Worm (Caenorhabditis elegans) whole organism, L1 larva: ENCODE measurements around the gene R107.9.
A peak's percentile ranks its signal among the peaks of the same experiment; 100 is the strongest.

ENCODE experiments used
- C04F5.9 ChIP-seq: sonication (generic microtip); optimal IDR thresholded peaks from 2 replicates; lab custom pipeline; 2016; ENCODE audit warnings: missing genetic modification characterization, missing compliant biosample characterization
- C16A3.4 ChIP-seq: fragments of 150-350 bp; optimal IDR thresholded peaks from 2 replicates; lab custom pipeline; 2014; ENCODE audit warnings: missing biosample characterization, missing genetic modification characterization
- C34B4.2 ChIP-seq: sonication (generic microtip); optimal IDR thresholded peaks from 2 replicates; lab custom pipeline; 2017; ENCODE audit warnings: mild to moderate bottlenecking, missing genetic modification characterization, missing compliant biosample characterization
- F16B12.6 ChIP-seq: fragments of 150-350 bp; optimal IDR thresholded peaks from 2 replicates; lab custom pipeline; 2014; ENCODE audit warnings: missing biosample characterization, missing genetic modification characterization
- Y116A8C.19 ChIP-seq: sonication (generic microtip); optimal IDR thresholded peaks from 2 replicates; lab custom pipeline; 2016; ENCODE audit warnings: missing compliant biosample characterization, missing genetic modification characterization, borderline replicate concordance
- aha-1 ChIP-seq: fragments of 150-350 bp; optimal IDR thresholded peaks from 2 replicates; lab custom pipeline; 2014; ENCODE audit warnings: missing biosample characterization, missing genetic modification characterization
- ama-1 ChIP-seq: fragments of 150-350 bp; optimal IDR thresholded peaks from 2 replicates; lab custom pipeline; 2014
- ceh-63 ChIP-seq: fragments of 200-800 bp; sonication (Bioruptor generic); optimal IDR thresholded peaks from 2 replicates; lab custom pipeline; 2018; ENCODE audit warnings: mild to moderate bottlenecking, missing genetic modification characterization, missing compliant biosample characterization
- ceh-8 ChIP-seq: fragments of 200-800 bp; sonication (Bioruptor generic); optimal IDR thresholded peaks from 2 replicates; lab custom pipeline; 2018; ENCODE audit warnings: mild to moderate bottlenecking, missing genetic modification characterization, moderate library complexity, missing compliant biosample characterization
- ceh-82 ChIP-seq, 3 experiments: fragments of 150-350 bp in 1 of 3; sonication (generic microtip) in 2 of 3; optimal IDR thresholded peaks; 2 replicates each; lab custom pipeline; 2014 to 2017; ENCODE audit warnings: missing biosample characterization in 3 of 3, missing genetic modification characterization in 3 of 3
- ceh-88 ChIP-seq: fragments of 200-800 bp; sonication (Bioruptor generic); IDR thresholded peaks from 2 replicates; pipeline ENCODE4 v1.3.6; 2022; ENCODE audit warnings: missing genetic modification characterization, missing compliant biosample characterization
- ceh-90 ChIP-seq: sonication (generic microtip); optimal IDR thresholded peaks from 2 replicates; lab custom pipeline; 2016; ENCODE audit warnings: missing genetic modification characterization, missing compliant biosample characterization
- efl-1 ChIP-seq, 4 experiments: fragments of 150-350 bp; optimal IDR thresholded peaks in 3 of 4; peaks in 1 of 4; 1 replicate in 1 of 4; 2 replicates in 3 of 4; lab custom pipeline; 2014; ENCODE audit warnings: missing biosample characterization in 2 of 4, missing genetic modification characterization in 2 of 4, missing genetic modification reagents in 2 of 4
- egl-13 ChIP-seq: sonication (generic microtip); optimal IDR thresholded peaks from 2 replicates; lab custom pipeline; 2016; ENCODE audit warnings: missing genotype, missing genetic modification reagents, missing genetic modification characterization, missing compliant biosample characterization
- egl-27 ChIP-seq, 2 experiments: fragments of 150-350 bp in 1 of 2; sonication (generic microtip); optimal IDR thresholded peaks; 3 replicates each; lab custom pipeline; 2017 to 2018; ENCODE audit warnings: missing biosample characterization in 2 of 2, missing genetic modification characterization in 2 of 2, missing genetic modification reagents in 2 of 2
- elt-2 ChIP-seq: sonication (generic microtip); optimal IDR thresholded peaks from 2 replicates; lab custom pipeline; 2016; ENCODE audit warnings: missing genetic modification characterization, mild to moderate bottlenecking, inconsistent platforms, missing compliant biosample characterization, missing genetic modification reagents
- elt-3 ChIP-seq, 6 experiments: fragments of 150-350 bp in 1 of 6; sonication (generic microtip); optimal IDR thresholded peaks; 2 replicates each; lab custom pipeline; 2017 to 2018; ENCODE audit warnings: missing biosample characterization in 6 of 6, missing genetic modification characterization in 6 of 6, inconsistent platforms in 1 of 6
- fkh-4 ChIP-seq: sonication (generic microtip); optimal IDR thresholded peaks from 2 replicates; lab custom pipeline; 2016; ENCODE audit warnings: missing compliant biosample characterization, missing genetic modification characterization, borderline replicate concordance
- fkh-8 ChIP-seq: sonication (generic microtip); optimal IDR thresholded peaks from 2 replicates; lab custom pipeline; 2016; ENCODE audit warnings: mild to moderate bottlenecking, missing genetic modification characterization, missing compliant biosample characterization
- fos-1 ChIP-seq: fragments of 150-350 bp; optimal IDR thresholded peaks from 2 replicates; lab custom pipeline; 2014; ENCODE audit warnings: missing biosample characterization, missing genetic modification characterization
- grh-1 ChIP-seq: fragments of 200-800 bp; sonication (Bioruptor generic); IDR thresholded peaks from 2 replicates; pipeline ENCODE4 v1.3.6; 2022; ENCODE audit warnings: missing genetic modification reagents, missing genetic modification characterization, missing compliant biosample characterization
- hlh-17 ChIP-seq: fragments of 200-800 bp; sonication (Bioruptor generic); optimal IDR thresholded peaks from 2 replicates; lab custom pipeline; 2018; ENCODE audit warnings: missing genetic modification characterization, mild to moderate bottlenecking, missing compliant biosample characterization, moderate library complexity, borderline replicate concordance
- hpl-2 ChIP-seq: fragments of 150-350 bp; optimal IDR thresholded peaks from 2 replicates; lab custom pipeline; 2014; ENCODE audit warnings: missing biosample characterization, missing genetic modification reagents, missing genetic modification characterization
- lin-13 ChIP-seq: fragments of 150-350 bp; optimal IDR thresholded peaks from 2 replicates; lab custom pipeline; 2014; ENCODE audit warnings: missing biosample characterization, missing genetic modification reagents, missing genetic modification characterization
- lin-14 ChIP-seq: fragments of 200-800 bp; sonication (Bioruptor generic); optimal IDR thresholded peaks from 2 replicates; lab custom pipeline; 2018; ENCODE audit warnings: mild to moderate bottlenecking, missing genetic modification characterization, moderate library complexity, missing compliant biosample characterization
- lin-35 ChIP-seq, 2 experiments: fragments of 150-350 bp; optimal IDR thresholded peaks; 2 replicates each; lab custom pipeline; 2014; ENCODE audit warnings: missing biosample characterization in 2 of 2, missing genetic modification characterization in 2 of 2, missing genetic modification reagents in 2 of 2
- lir-3 ChIP-seq: sonication (generic microtip); optimal IDR thresholded peaks from 2 replicates; lab custom pipeline; 2016; ENCODE audit warnings: mild to moderate bottlenecking, missing genetic modification characterization, moderate library complexity, missing compliant biosample characterization; ENCODE audit not compliant: poor library complexity
- lsy-2 ChIP-seq, 2 experiments: fragments of 150-350 bp; optimal IDR thresholded peaks; 2 replicates each; lab custom pipeline; 2014; ENCODE audit warnings: missing biosample characterization in 2 of 2, missing genetic modification characterization in 2 of 2
- mab-9 ChIP-seq: fragments of 200-800 bp; sonication (Bioruptor generic); IDR thresholded peaks from 2 replicates; pipeline ENCODE4 v1.3.6; 2022; ENCODE audit warnings: missing genetic modification reagents, missing genetic modification characterization, missing compliant biosample characterization
- mep-1 ChIP-seq: fragments of 150-350 bp; optimal IDR thresholded peaks from 2 replicates; lab custom pipeline; 2014; ENCODE audit warnings: missing biosample characterization, missing genetic modification characterization
- nhr-11 ChIP-seq: fragments of 150-350 bp; optimal IDR thresholded peaks from 2 replicates; lab custom pipeline; 2014; ENCODE audit warnings: missing biosample characterization, missing genetic modification characterization
- nhr-12 ChIP-seq: sonication (generic microtip); optimal IDR thresholded peaks from 2 replicates; lab custom pipeline; 2017; ENCODE audit warnings: missing biosample characterization, missing genetic modification characterization
- nhr-19 ChIP-seq: fragments of 200-800 bp; sonication (Bioruptor generic); conservative IDR thresholded peaks from 2 replicates; pipeline ENCODE4 v1.3.6; 2022; ENCODE audit warnings: missing genetic modification characterization, missing compliant biosample characterization
- nhr-20 ChIP-seq: sonication (generic microtip); optimal IDR thresholded peaks from 2 replicates; lab custom pipeline; 2016; ENCODE audit warnings: mild to moderate bottlenecking, missing genetic modification characterization, missing compliant biosample characterization
- nhr-28 ChIP-seq: fragments of 150-350 bp; optimal IDR thresholded peaks from 2 replicates; lab custom pipeline; 2014; ENCODE audit warnings: missing biosample characterization, missing genetic modification characterization
- nhr-47 ChIP-seq: sonication (generic microtip); optimal IDR thresholded peaks from 2 replicates; lab custom pipeline; 2016; ENCODE audit warnings: mild to moderate bottlenecking, missing genetic modification characterization, moderate library complexity, missing compliant biosample characterization
- nhr-71 ChIP-seq: sonication (generic microtip); optimal IDR thresholded peaks from 2 replicates; lab custom pipeline; 2016; ENCODE audit warnings: mild to moderate bottlenecking, missing genetic modification characterization, moderate library complexity, missing compliant biosample characterization
- nhr-76 ChIP-seq: sonication (generic microtip); optimal IDR thresholded peaks from 2 replicates; lab custom pipeline; 2017; ENCODE audit warnings: missing biosample characterization, missing genetic modification characterization
- nhr-84 ChIP-seq: sonication (generic microtip); optimal IDR thresholded peaks from 2 replicates; lab custom pipeline; 2017; ENCODE audit warnings: missing biosample characterization, missing genetic modification characterization
- pqm-1 ChIP-seq: sonication (generic microtip); optimal IDR thresholded peaks from 3 replicates; lab custom pipeline; 2017; ENCODE audit warnings: missing biosample characterization, missing genetic modification characterization
- snu-23 ChIP-seq: sonication (generic microtip); optimal IDR thresholded peaks from 2 replicates; lab custom pipeline; 2016; ENCODE audit warnings: missing genetic modification characterization, missing compliant biosample characterization
- sup-37 ChIP-seq: fragments of 200-800 bp; sonication (Bioruptor generic); optimal IDR thresholded peaks from 2 replicates; lab custom pipeline; 2018; ENCODE audit warnings: mild to moderate bottlenecking, missing genetic modification characterization, missing compliant biosample characterization
- tlp-1 ChIP-seq: fragments of 150-350 bp; optimal IDR thresholded peaks from 2 replicates; lab custom pipeline; 2014; ENCODE audit warnings: missing biosample characterization, missing genetic modification characterization
- unc-130 ChIP-seq: fragments of 150-350 bp; optimal IDR thresholded peaks from 2 replicates; lab custom pipeline; 2017; ENCODE audit warnings: missing biosample characterization, missing genetic modification characterization, inconsistent platforms
- unc-30 ChIP-seq: sonication (generic microtip); optimal IDR thresholded peaks from 2 replicates; lab custom pipeline; 2017; ENCODE audit warnings: missing biosample characterization, missing genetic modification characterization
- zip-4 ChIP-seq: fragments of 200-800 bp; sonication (Bioruptor generic); optimal IDR thresholded peaks from 2 replicates; lab custom pipeline; 2018; ENCODE audit warnings: mild to moderate bottlenecking, missing genetic modification characterization, moderate library complexity, missing compliant biosample characterization
- ztf-4 ChIP-seq: fragments of 150-350 bp; optimal IDR thresholded peaks from 2 replicates; lab custom pipeline; 2014; ENCODE audit warnings: missing biosample characterization, missing genetic modification characterization

Gene R107.9

DNA sequence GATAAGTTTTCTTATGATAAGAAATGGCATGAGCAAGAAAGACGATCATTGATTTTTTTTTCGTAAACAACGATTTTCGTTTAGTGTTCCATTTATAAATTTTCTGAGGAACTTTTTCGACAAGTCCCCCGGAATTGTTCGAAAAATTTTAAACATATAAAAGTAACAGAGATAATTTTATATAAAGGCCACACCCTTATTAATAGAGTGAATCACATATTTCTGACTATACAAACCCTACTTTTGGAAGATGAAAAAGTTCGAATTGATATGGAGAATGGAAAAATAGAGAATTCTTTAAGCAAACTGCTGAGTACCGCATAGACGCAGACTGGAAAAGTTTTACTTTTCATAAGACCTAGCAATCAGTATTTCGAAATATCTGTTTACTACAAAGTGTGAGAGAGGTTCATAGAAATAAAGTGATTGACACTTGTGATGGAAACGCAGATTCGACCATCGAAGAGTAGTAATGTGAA lies 13.4 kb downstream of the R107.9 start (continued):
- TF ChIP-seq fkh-8 (tag; lab: Kevin White, UChicago) (peak; percentile 75), mab-9 (GFP tag; lab: Robert Waterston, UW) (peak; percentile 80), egl-13 (no peak), elt-2 (peak; percentile 62), elt-3 (tag; optimal IDR thresholded peaks at IDR 0.05; lab: Kevin White, UChicago) (peak in 3 of 6 experiments; percentile 85 to 86 (median 86)), nhr-11 (no peak), snu-23 (peak; percentile 89), mep-1 (peak; percentile 98), unc-30 (tag; lab: Kevin White, UChicago) (no peak), Y116A8C.19 (tag; lab: Kevin White, UChicago) (no peak), lir-3 (tag; lab: Kevin White, UChicago) (peak; percentile 35), hlh-17 (GFP tag; lab: Kevin White, UChicago) (no peak), fos-1 (tag; lab: Kevin White, UChicago) (no peak), lsy-2 (tag; optimal IDR thresholded peaks at IDR 0.05; lab: Kevin White, UChicago) (peak; percentile 79 to 87), nhr-28 (no peak), ceh-8 (GFP tag; lab: Kevin White, UChicago) (no peak), nhr-84 (no peak), zip-4 (GFP tag; lab: Kevin White, UChicago) (peak; percentile 43), grh-1 (peak; percentile 68), ceh-63 (no peak), lin-14 (GFP tag; lab: Kevin White, UChicago) (peak; percentile 81), ama-1 (lab: Kevin White, UChicago) (peak; percentile 97), aha-1 (tag; lab: Kevin White, UChicago) (no peak), pqm-1 (no peak), C16A3.4 (tag; lab: Kevin White, UChicago) (peak; percentile 76), lin-13 (peak; percentile 73), nhr-76 (tag; lab: Kevin White, UChicago) (no peak), nhr-12 (tag; lab: Kevin White, UChicago) (no peak), ztf-4 (tag; lab: Kevin White, UChicago) (peak; percentile 91), C34B4.2 (no peak), ceh-90 (tag; lab: Kevin White, UChicago) (no peak), nhr-19 (GFP tag; lab: Robert Waterston, UW) (peak; percentile 83)

DNA sequence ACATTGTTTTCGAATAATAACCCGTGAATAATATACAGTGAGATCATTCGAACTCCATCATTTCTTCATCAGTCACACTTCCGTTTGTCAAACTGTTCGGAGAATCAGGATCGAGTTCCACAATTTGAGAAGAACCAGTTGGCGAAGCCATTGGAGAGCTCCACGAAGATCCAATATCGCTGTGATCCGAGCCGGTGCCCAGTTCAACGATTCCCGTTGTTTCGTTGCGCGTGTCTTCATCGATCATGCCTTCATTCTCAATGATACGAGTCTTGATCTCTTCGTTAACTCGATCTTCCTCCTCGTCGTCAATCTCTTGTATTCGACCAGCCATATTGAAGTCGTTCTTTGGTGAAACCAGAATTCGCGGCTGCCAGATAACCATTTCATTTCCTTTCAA lies 14.0 kb downstream of the R107.9 start:
- no peak for TF ChIP-seq efl-1 (optimal IDR thresholded peaks at IDR 0.05; lab: Kevin White, UChicago)
- TF ChIP-seq efl-1 (GFP tag; optimal IDR thresholded peaks at IDR 0.05 in 1 of 2; lab: Kevin White, UChicago) = peak in 1 of 2 experiments; percentile 92
- TF ChIP-seq ceh-63 = peak; percentile 4
- no peak for TF ChIP-seq C04F5.9 (tag; lab: Kevin White, UChicago)
- 0 out of 2 replicates have a peak, but pooled peaks have one; percentile 4 for TF ChIP-seq grh-1
- TF ChIP-seq, all 84 proteins: peak for 3

DNA sequence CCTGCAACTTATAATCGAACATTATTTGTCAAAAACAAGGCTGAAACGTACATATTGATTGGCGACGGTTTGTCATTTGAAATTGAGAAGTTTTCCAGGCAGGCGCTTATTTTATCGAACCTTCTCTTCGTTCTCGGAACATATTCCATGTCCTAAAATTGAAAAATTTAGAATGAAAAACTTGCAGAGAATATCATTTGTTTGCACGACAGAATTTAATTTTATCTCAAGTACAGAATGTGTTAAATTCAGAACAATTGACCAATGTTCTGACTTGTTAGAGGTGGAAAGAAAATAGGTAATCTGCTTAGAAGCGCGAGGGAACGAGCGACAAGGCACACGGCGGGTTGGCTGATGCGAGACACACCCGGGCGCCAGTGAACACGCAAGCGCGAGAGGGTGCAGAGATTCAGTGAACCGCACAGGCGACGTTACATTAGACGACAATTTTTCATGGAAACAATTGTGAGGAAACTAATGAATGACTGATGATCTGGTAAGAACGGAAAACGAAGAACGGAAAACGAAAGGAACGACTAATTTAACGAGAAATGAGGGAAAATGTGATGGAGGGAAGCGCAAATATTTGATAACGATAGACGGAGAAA lies 14.7 kb downstream of the R107.9 start:
- TF ChIP-seq ceh-82 (tag; optimal IDR thresholded peaks at IDR 0.05; lab: Kevin White, UChicago) (peak in 2 of 3 experiments; percentile 36 to 58), nhr-71 (tag; lab: Kevin White, UChicago) (peak; percentile 58), hpl-2 (no peak), ceh-88 (GFP tag; lab: Robert Waterston, UW) (peak; percentile 41; the same call in 1 of the 2 replicates), nhr-84 (no peak), lin-13 (peak; percentile 17), sup-37 (no peak), snu-23 (peak; percentile 72), mep-1 (peak; percentile 52), lin-35 (GFP tag; optimal IDR thresholded peaks at IDR 0.05; lab: Kevin White, UChicago) (peak; percentile 34 to 43), fkh-4 (tag; lab: Kevin White, UChicago) (no peak), fkh-8 (tag; lab: Kevin White, UChicago) (peak; percentile 66), nhr-20 (tag; lab: Kevin White, UChicago) (peak; percentile 57), egl-27 (tag; optimal IDR thresholded peaks at IDR 0.05; lab: Kevin White, UChicago) (no peak), nhr-47 (tag; lab: Kevin White, UChicago) (peak; percentile 39), zip-4 (GFP tag; lab: Kevin White, UChicago) (no peak), nhr-19 (GFP tag; lab: Robert Waterston, UW) (peak; percentile 43), tlp-1 (no peak), mab-9 (GFP tag; lab: Robert Waterston, UW) (peak; percentile 62), unc-130 (tag; lab: Kevin White, UChicago) (peak; percentile 48), lin-14 (GFP tag; lab: Kevin White, UChicago) (peak; percentile 67), F16B12.6 (tag; lab: Kevin White, UChicago) (peak; percentile 60), egl-13 (peak; percentile 23)
